Worm (Caenorhabditis elegans): ENCODE results near the gene T26C5.2.

DNA sequence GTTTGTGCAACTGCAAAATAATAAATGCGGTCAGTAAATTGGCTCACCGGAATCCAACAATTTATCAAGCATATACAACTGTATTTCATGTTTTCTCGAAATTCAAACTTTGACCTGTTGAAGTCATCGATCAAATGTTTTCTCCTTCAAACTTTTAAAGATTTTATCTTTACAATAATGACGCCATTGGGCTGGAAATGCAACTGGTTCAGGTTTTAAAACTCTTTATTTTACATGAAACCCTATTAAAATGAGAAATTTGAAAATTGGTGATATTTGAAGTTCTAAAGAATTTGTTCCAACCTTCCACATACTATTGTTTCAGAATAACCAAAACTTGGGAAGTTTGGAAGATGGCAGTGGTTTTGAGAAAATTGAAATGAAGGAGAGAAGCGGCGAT lies 3.9 kb downstream of the T26C5.2 start:
- TF ChIP-seq dpl-1 (GFP tag; optimal IDR thresholded peaks at IDR 0.05) (no peak), daf-12 (tag; optimal IDR thresholded peaks at IDR 0.05) (no peak), duxl-1 (tag; optimal IDR thresholded peaks at IDR 0.05; ENCODE audit: poor library complexity) (no peak), nhr-6 (tag; optimal IDR thresholded peaks at IDR 0.05) (no peak), ceh-62 (tag; optimal IDR thresholded peaks at IDR 0.05) (no peak), lin-38 (GFP tag; IDR thresholded peaks at IDR 0.05) (no peak), mep-1 (tag; optimal IDR thresholded peaks at IDR 0.05) (no peak), R02D3.7 (tag; optimal IDR thresholded peaks at IDR 0.05) (no peak), lin-39 (tag; optimal IDR thresholded peaks at IDR 0.05) (no peak), zag-1 (tag; optimal IDR thresholded peaks at IDR 0.05) (no peak), unc-39 (tag; optimal IDR thresholded peaks at IDR 0.05) (no peak), lin-15B (tag; optimal IDR thresholded peaks at IDR 0.05) (no peak), nhr-25 (tag; optimal IDR thresholded peaks at IDR 0.05; ENCODE audit: borderline replicate concordance, insufficient read depth) (no peak), nhr-77 (tag; optimal IDR thresholded peaks at IDR 0.05) (no peak)
